Fruit fly (Drosophila melanogaster) whole organism, adult: ENCODE results near the gene teq.

Experiments
- CG11617 ChIP-seq: fragments of 200-800 bp; sonication (Bioruptor generic); optimal IDR thresholded peaks from 2 replicates; lab custom pipeline; 2017; ENCODE audit warnings: mild to moderate bottlenecking, missing biosample characterization, missing genetic modification reagents, missing genetic modification characterization
- CG12768 ChIP-seq: fragments of 200-800 bp; sonication (Bioruptor generic); optimal IDR thresholded peaks from 2 replicates; lab custom pipeline; 2017; ENCODE audit warnings: missing biosample characterization, missing genetic modification characterization, mild to moderate bottlenecking, moderate library complexity, missing genetic modification reagents
- CG14711 ChIP-seq: fragments of 200-800 bp; sonication (Bioruptor generic); optimal IDR thresholded peaks from 2 replicates; lab custom pipeline; 2018; ENCODE audit warnings: missing biosample characterization, mild to moderate bottlenecking, missing genetic modification characterization, moderate library complexity
- CG33017 ChIP-seq: fragments of 200-800 bp; sonication (Bioruptor generic); optimal IDR thresholded peaks from 2 replicates; lab custom pipeline; 2018; ENCODE audit warnings: missing biosample characterization, mild to moderate bottlenecking, missing genetic modification characterization, moderate library complexity
- CG5204 ChIP-seq: fragments of 200-800 bp; sonication (Bioruptor generic); optimal IDR thresholded peaks from 2 replicates; lab custom pipeline; 2016; ENCODE audit warnings: missing biosample characterization, missing genetic modification characterization
- CG7045 ChIP-seq: fragments of 200-800 bp; sonication (Bioruptor generic); optimal IDR thresholded peaks from 2 replicates; lab custom pipeline; 2017; ENCODE audit warnings: missing biosample characterization, mild to moderate bottlenecking, missing genetic modification characterization
- CG7101 ChIP-seq: fragments of 200-800 bp; sonication (Bioruptor generic); optimal IDR thresholded peaks from 2 replicates; lab custom pipeline; 2018; ENCODE audit warnings: missing biosample characterization, mild to moderate bottlenecking, missing genetic modification characterization, moderate library complexity
- Clk ChIP-seq: fragments of 200-800 bp; sonication (Bioruptor generic); optimal IDR thresholded peaks from 2 replicates; lab custom pipeline; 2017; ENCODE audit warnings: missing biosample characterization, missing genetic modification characterization
- Crg-1 ChIP-seq: fragments of 200-800 bp; sonication (Bioruptor generic); optimal IDR thresholded peaks from 2 replicates; lab custom pipeline; 2016; ENCODE audit warnings: missing biosample characterization, missing genetic modification characterization
- Hr96 ChIP-seq: fragments of 200-800 bp; sonication (Bioruptor generic); optimal IDR thresholded peaks from 2 replicates; lab custom pipeline; 2016; ENCODE audit warnings: missing biosample characterization, missing genetic modification characterization
- Mnt ChIP-seq: fragments of 200-800 bp; sonication (Bioruptor generic); optimal IDR thresholded peaks from 2 replicates; lab custom pipeline; 2016; ENCODE audit warnings: missing biosample characterization, mild to moderate bottlenecking, missing genetic modification characterization
- bab1 ChIP-seq: fragments of 200-800 bp; sonication (Bioruptor generic); optimal IDR thresholded peaks from 3 replicates; lab custom pipeline; 2019; ENCODE audit warnings: missing biosample characterization, mild to moderate bottlenecking, missing genetic modification characterization, moderate library complexity
- cic ChIP-seq: fragments of 200-800 bp; sonication (Bioruptor generic); optimal IDR thresholded peaks from 2 replicates; lab custom pipeline; 2017; ENCODE audit warnings: missing biosample characterization, mild to moderate bottlenecking, missing genetic modification characterization, moderate library complexity
- cnc ChIP-seq, 2 experiments: fragments of >200 bp; optimal IDR thresholded peaks; 2 replicates each; lab custom pipeline; 2017
- kay ChIP-seq: fragments of 200-800 bp; sonication (Bioruptor generic); peaks from one replicate; lab custom pipeline; 2016; ENCODE audit warnings: missing biosample characterization, missing genetic modification characterization, borderline replicate concordance
- ovo ChIP-seq: fragments of 200-800 bp; sonication (Bioruptor generic); optimal IDR thresholded peaks from 2 replicates; lab custom pipeline; 2016; ENCODE audit warnings: missing biosample characterization, missing genetic modification characterization
- pad ChIP-seq: fragments of 200-800 bp; sonication (Bioruptor generic); optimal IDR thresholded peaks from 3 replicates; lab custom pipeline; 2017; ENCODE audit warnings: missing biosample characterization, missing genetic modification characterization, mild to moderate bottlenecking, moderate library complexity, missing genetic modification reagents
- tj ChIP-seq: fragments of 200-800 bp; sonication (Bioruptor generic); optimal IDR thresholded peaks from 3 replicates; lab custom pipeline; 2017; ENCODE audit warnings: missing biosample characterization, mild to moderate bottlenecking, missing genetic modification characterization, moderate library complexity
- toe ChIP-seq: fragments of 200-800 bp; sonication (Bioruptor generic); optimal IDR thresholded peaks from 2 replicates; lab custom pipeline; 2016; ENCODE audit warnings: missing biosample characterization, missing genetic modification characterization

Gene teq

dm6 chr3L:9042200-9042988, 32.0 kb upstream of the teq start:
- TF ChIP-seq CG11617 = no peak

- TF ChIP-seq bab1 (GFP tag; lab: Kevin White, UChicago) = no peak
- no peak for TF ChIP-seq ovo (GFP tag; lab: Kevin White, UChicago)
- TF ChIP-seq CG5204 (GFP tag; lab: Kevin White, UChicago) = no peak
- TF ChIP-seq Crg-1 (GFP tag; lab: Kevin White, UChicago) = no peak
- TF ChIP-seq kay (GFP tag; lab: Kevin White, UChicago) = no peak
- no peak for TF ChIP-seq CG7101 (tag; lab: Kevin White, UChicago)
- TF ChIP-seq cic (GFP tag; lab: Kevin White, UChicago) = no peak
- no peak for TF ChIP-seq Hr96 (GFP tag; lab: Kevin White, UChicago)
- TF ChIP-seq CG12768 (GFP tag; lab: Kevin White, UChicago) = no peak
- TF ChIP-seq CG7045 = no peak
These were observed 30.8 kb upstream of the teq start for dm6 chr3L:9043648-9044047.

- TF ChIP-seq CG14711 (tag; lab: Kevin White, UChicago) (no peak), cnc (optimal IDR thresholded peaks at IDR 0.05; lab: Kevin White, UChicago) (no peak), cic (GFP tag; lab: Kevin White, UChicago) (no peak), CG7045 (no peak), CG33017 (no peak), kay (GFP tag; lab: Kevin White, UChicago) (no peak), Mnt (GFP tag; lab: Kevin White, UChicago) (no peak), Hr96 (GFP tag; lab: Kevin White, UChicago) (no peak)
These were observed 29.5 kb upstream of the teq start for dm6 chr3L:9044896-9045295.

- TF ChIP-seq CG5204 (GFP tag; lab: Kevin White, UChicago) = no peak
- no peak for TF ChIP-seq CG7101 (tag; lab: Kevin White, UChicago)
- no peak for TF ChIP-seq Hr96 (GFP tag; lab: Kevin White, UChicago)
- no peak for TF ChIP-seq Crg-1 (GFP tag; lab: Kevin White, UChicago)
- TF ChIP-seq CG11617 = no peak
- no peak for TF ChIP-seq tj (GFP tag; lab: Kevin White, UChicago)
- TF ChIP-seq CG12768 (GFP tag; lab: Kevin White, UChicago) = no peak
- no peak for TF ChIP-seq bab1 (GFP tag; lab: Kevin White, UChicago)
- no peak for TF ChIP-seq toe (GFP tag; lab: Kevin White, UChicago)
- TF ChIP-seq CG33017 = no peak
- no peak for TF ChIP-seq pad
These were observed 29.1 kb upstream of the teq start for dm6 chr3L:9045318-9045717.

- no peak for TF ChIP-seq CG33017
- no peak for TF ChIP-seq toe (GFP tag; lab: Kevin White, UChicago)
- TF ChIP-seq CG7101 (tag; lab: Kevin White, UChicago) = no peak
- TF ChIP-seq Mnt (GFP tag; lab: Kevin White, UChicago) = no peak
- TF ChIP-seq tj (GFP tag; lab: Kevin White, UChicago) = no peak
- TF ChIP-seq ovo (GFP tag; lab: Kevin White, UChicago) = no peak
- no peak for TF ChIP-seq bab1 (GFP tag; lab: Kevin White, UChicago)
- TF ChIP-seq CG14711 (tag; lab: Kevin White, UChicago) = no peak
- no peak for TF ChIP-seq pad
- TF ChIP-seq CG5204 (GFP tag; lab: Kevin White, UChicago) = no peak
- no peak for TF ChIP-seq Clk
- TF ChIP-seq CG7045 = no peak
- no peak for TF ChIP-seq Crg-1 (GFP tag; lab: Kevin White, UChicago)
- TF ChIP-seq kay (GFP tag; lab: Kevin White, UChicago) = no peak
- no peak for TF ChIP-seq CG12768 (GFP tag; lab: Kevin White, UChicago)
- TF ChIP-seq CG11617 = no peak
- TF ChIP-seq cic (GFP tag; lab: Kevin White, UChicago) = no peak
- no peak for TF ChIP-seq cnc (optimal IDR thresholded peaks at IDR 0.05; lab: Kevin White, UChicago)
- no peak for TF ChIP-seq Hr96 (GFP tag; lab: Kevin White, UChicago)
These were observed 28.2 kb upstream of the teq start for dm6 chr3L:9046274-9046673.

- TF ChIP-seq CG33017 (no peak), CG14711 (tag; lab: Kevin White, UChicago) (no peak)
These were observed 27.4 kb upstream of the teq start, which contains the start of gene Argk2 for dm6 chr3L:9047062-9047461. Gene Argk2 (plus strand): TSS chr3L:9047439.

- TF ChIP-seq Mnt (GFP tag; lab: Kevin White, UChicago) (no peak), CG7101 (tag; lab: Kevin White, UChicago) (no peak), kay (GFP tag; lab: Kevin White, UChicago) (no peak), pad (no peak), tj (GFP tag; lab: Kevin White, UChicago) (no peak), CG33017 (no peak), toe (GFP tag; lab: Kevin White, UChicago) (no peak), CG5204 (GFP tag; lab: Kevin White, UChicago) (no peak), cic (GFP tag; lab: Kevin White, UChicago) (no peak)
These were observed 23.9 kb upstream of the teq start for dm6 chr3L:9050447-9051069.
